Fruit fly (Drosophila melanogaster) whole organism, adult: ENCODE data around the gene CG43759.

Source experiments
- CG14711 ChIP-seq: fragments of 200-800 bp; sonication (Bioruptor generic); optimal IDR thresholded peaks from 2 replicates; lab custom pipeline; 2018; ENCODE audit warnings: missing biosample characterization, mild to moderate bottlenecking, missing genetic modification characterization, moderate library complexity
- CG1620 ChIP-seq: fragments of 200-800 bp; sonication (Bioruptor generic); optimal IDR thresholded peaks from 2 replicates; lab custom pipeline; 2016; ENCODE audit warnings: missing biosample characterization, missing genetic modification characterization
- CG7101 ChIP-seq: fragments of 200-800 bp; sonication (Bioruptor generic); optimal IDR thresholded peaks from 2 replicates; lab custom pipeline; 2018; ENCODE audit warnings: missing biosample characterization, mild to moderate bottlenecking, missing genetic modification characterization, moderate library complexity
- Crg-1 ChIP-seq: fragments of 200-800 bp; sonication (Bioruptor generic); optimal IDR thresholded peaks from 2 replicates; lab custom pipeline; 2016; ENCODE audit warnings: missing biosample characterization, missing genetic modification characterization
- Hr96 ChIP-seq: fragments of 200-800 bp; sonication (Bioruptor generic); optimal IDR thresholded peaks from 2 replicates; lab custom pipeline; 2016; ENCODE audit warnings: missing biosample characterization, missing genetic modification characterization
- cnc ChIP-seq, 2 experiments: fragments of >200 bp; optimal IDR thresholded peaks; 2 replicates each; lab custom pipeline; 2017
- kay ChIP-seq: fragments of 200-800 bp; sonication (Bioruptor generic); peaks from one replicate; lab custom pipeline; 2016; ENCODE audit warnings: missing biosample characterization, missing genetic modification characterization, borderline replicate concordance
- pad ChIP-seq: fragments of 200-800 bp; sonication (Bioruptor generic); optimal IDR thresholded peaks from 3 replicates; lab custom pipeline; 2017; ENCODE audit warnings: missing biosample characterization, missing genetic modification characterization, mild to moderate bottlenecking, moderate library complexity, missing genetic modification reagents
- toe ChIP-seq: fragments of 200-800 bp; sonication (Bioruptor generic); optimal IDR thresholded peaks from 2 replicates; lab custom pipeline; 2016; ENCODE audit warnings: missing biosample characterization, missing genetic modification characterization

- TF ChIP-seq kay (GFP tag; lab: Kevin White, UChicago) (no peak), cnc (optimal IDR thresholded peaks at IDR 0.05; lab: Kevin White, UChicago) (no peak), pad (no peak), CG1620 (GFP tag; lab: Kevin White, UChicago) (no peak), CG14711 (tag; lab: Kevin White, UChicago) (no peak), toe (GFP tag; lab: Kevin White, UChicago) (no peak), CG7101 (no peak), Hr96 (GFP tag; lab: Kevin White, UChicago) (no peak), Crg-1 (GFP tag; lab: Kevin White, UChicago) (no peak)
These were observed 89.9 kb downstream of the CG43759 start for dm6 chrX:19020062-19020461.
